Fruit fly (Drosophila melanogaster) Kc167 (cell line): ENCODE data around the gene CG8507.

ENCODE experiments used
- Myc ChIP-seq: fragments of >200 bp; optimal IDR thresholded peaks from 2 replicates; lab custom pipeline; 2017; ENCODE audit warnings: missing external identifiers
- Sin3A ChIP-seq: fragments of >200 bp; optimal IDR thresholded peaks from 2 replicates; lab custom pipeline; 2018; ENCODE audit warnings: missing external identifiers
- h ChIP-seq: fragments of >200 bp; optimal IDR thresholded peaks from 3 replicates; lab custom pipeline; 2018; ENCODE audit warnings: missing external identifiers
- insv ChIP-seq: fragments of >200 bp; optimal IDR thresholded peaks from 3 replicates; lab custom pipeline; 2018; ENCODE audit warnings: missing external identifiers
- psq ChIP-seq: fragments of >200 bp; optimal IDR thresholded peaks from 2 replicates; lab custom pipeline; 2017; ENCODE audit warnings: missing external identifiers
- ttk ChIP-seq: sonication (Bioruptor generic); optimal IDR thresholded peaks from 2 replicates; lab custom pipeline; 2017; ENCODE audit warnings: missing external identifiers

DNA sequence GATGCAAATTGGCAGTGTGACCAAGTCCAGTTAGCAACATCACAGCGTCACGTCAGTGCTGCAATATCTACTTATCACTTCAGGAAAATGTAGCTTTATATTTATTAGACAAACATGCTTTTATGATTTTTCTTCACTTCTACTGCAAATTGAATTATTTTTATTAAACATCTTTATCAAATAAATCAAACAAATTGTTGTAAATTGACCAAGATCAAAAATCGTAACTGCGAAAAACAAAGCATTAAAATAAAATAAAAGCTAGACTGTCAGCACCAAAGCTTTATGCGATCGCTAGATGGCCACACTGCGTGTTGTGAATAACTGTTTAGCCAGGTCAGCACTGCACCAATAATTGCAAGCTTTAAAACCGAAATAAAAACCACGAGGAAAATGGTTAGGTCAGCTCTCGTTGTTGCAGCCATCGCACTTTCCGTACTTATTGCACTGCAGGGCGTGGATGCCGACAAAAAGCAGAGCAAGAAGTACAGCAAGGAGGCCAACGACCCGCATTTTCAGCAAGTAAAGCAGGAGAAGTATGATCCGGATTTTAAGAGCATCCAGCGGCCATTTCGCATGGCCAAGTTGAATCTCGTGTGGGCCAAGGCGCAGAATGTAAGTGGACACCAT is at the start of gene CG8507, which contains the start of gene CG12945:
- TF ChIP-seq psq (lab: Kevin White, UChicago) (no peak), Sin3A (lab: Kevin White, UChicago) (no peak), insv (no peak), h (no peak), Myc (lab: Kevin White, UChicago) (no peak), ttk (lab: Kevin White, UChicago) (no peak)
